Worm (Caenorhabditis elegans): ENCODE results near the gene zchc-1A.

DNA sequence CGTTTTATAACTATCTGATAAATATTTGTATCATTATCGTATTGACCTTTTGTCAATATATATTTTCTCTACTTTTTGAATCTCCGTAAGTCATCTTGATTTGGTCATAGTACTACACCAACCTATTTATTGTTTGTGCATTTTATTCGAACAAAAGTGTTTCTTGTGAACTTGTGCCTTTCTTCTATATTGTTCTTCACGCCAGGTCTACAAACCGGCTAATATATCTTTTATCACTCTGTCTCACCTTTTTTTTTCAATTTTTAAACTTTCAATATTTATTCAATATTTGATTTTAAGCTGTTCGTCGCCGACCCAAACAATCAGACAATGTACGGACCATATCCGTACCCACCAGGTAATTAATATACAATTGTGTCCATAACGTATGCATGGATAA, 41.9 kb downstream of the zchc-1A start, which contains the start of gene hrpa-2:
- TF ChIP-seq zag-1 (tag; optimal IDR thresholded peaks at IDR 0.05) (no peak), C34F6.9 (tag; optimal IDR thresholded peaks at IDR 0.05) (no peak), ceh-82 (tag; optimal IDR thresholded peaks at IDR 0.05) (no peak), nhr-12 (tag; optimal IDR thresholded peaks at IDR 0.05) (no peak), nhr-10 (tag; optimal IDR thresholded peaks at IDR 0.05) (no peak)
